Fruit fly (Drosophila melanogaster) whole organism, embryonic: ENCODE results near the gene Eip75B.

Experiments
- Adf1 ChIP-seq: fragments of 200-800 bp; sonication (Bioruptor generic); IDR thresholded peaks from 2 replicates; pipeline ENCODE4 v1.3.6; 2022; ENCODE audit warnings: missing biosample characterization, missing genetic modification characterization
- Bgb ChIP-seq: fragments of 200-800 bp; sonication (Bioruptor generic); IDR thresholded peaks from 2 replicates; pipeline ENCODE4 v1.3.6; 2022; ENCODE audit warnings: missing biosample characterization, missing genetic modification characterization; ENCODE audit not compliant: partially characterized antibody
- CG1024 ChIP-seq: fragments of 200-800 bp; sonication (Bioruptor generic); IDR thresholded peaks from 2 replicates; pipeline ENCODE4 v1.3.6; 2022; ENCODE audit warnings: missing biosample characterization, missing genetic modification characterization
- CG10654 ChIP-seq: fragments of 200-800 bp; sonication (Bioruptor generic); optimal IDR thresholded peaks from 2 replicates; lab custom pipeline; 2016; ENCODE audit warnings: missing biosample characterization, missing genetic modification characterization
- CG11456 ChIP-seq: fragments of 200-800 bp; sonication (Bioruptor generic); IDR thresholded peaks from 3 replicates; pipeline ENCODE4 v1.3.6; 2022; ENCODE audit warnings: missing biosample characterization, missing genetic modification characterization
- CG11696 ChIP-seq: fragments of 200-800 bp; sonication (Bioruptor generic); IDR thresholded peaks from 2 replicates; pipeline ENCODE4 v1.3.6; 2022; ENCODE audit warnings: missing biosample characterization, missing genetic modification characterization
- CG12104 ChIP-seq: fragments of 200-800 bp; sonication (Bioruptor generic); optimal IDR thresholded peaks from 3 replicates; lab custom pipeline; 2016; ENCODE audit warnings: missing biosample characterization, missing genetic modification characterization
- CG12219 ChIP-seq: fragments of 200-800 bp; sonication (Bioruptor generic); optimal IDR thresholded peaks from 3 replicates; lab custom pipeline; 2018; ENCODE audit warnings: missing biosample characterization, mild to moderate bottlenecking, missing genetic modification characterization
- CG12769 ChIP-seq: fragments of 200-800 bp; sonication (Bioruptor generic); optimal IDR thresholded peaks from 2 replicates; lab custom pipeline; 2019; ENCODE audit warnings: missing biosample characterization, mild to moderate bottlenecking, missing genetic modification characterization, moderate library complexity
- CG12942 ChIP-seq: fragments of 200-800 bp; sonication (Bioruptor generic); optimal IDR thresholded peaks from 3 replicates; lab custom pipeline; 2016; ENCODE audit warnings: missing biosample characterization, missing genetic modification characterization
- CG14710 ChIP-seq: fragments of 200-800 bp; sonication (Bioruptor generic); optimal IDR thresholded peaks from 3 replicates; lab custom pipeline; 2019; ENCODE audit warnings: missing biosample characterization, mild to moderate bottlenecking, missing genetic modification characterization, moderate library complexity
- CG15696 ChIP-seq: fragments of 200-800 bp; sonication (Bioruptor generic); optimal IDR thresholded peaks from 2 replicates; lab custom pipeline; 2019; ENCODE audit warnings: missing biosample characterization, mild to moderate bottlenecking, missing genetic modification characterization, moderate library complexity
- CG1647 ChIP-seq: fragments of 200-800 bp; sonication (Bioruptor generic); optimal IDR thresholded peaks from 3 replicates; lab custom pipeline; 2016; ENCODE audit warnings: missing biosample characterization, missing genetic modification characterization
- CG16863 ChIP-seq: fragments of 200-800 bp; sonication (Bioruptor generic); optimal IDR thresholded peaks from 3 replicates; lab custom pipeline; 2016; ENCODE audit warnings: missing biosample characterization, missing genetic modification characterization
- CG17802 ChIP-seq: fragments of 200-800 bp; sonication (Bioruptor generic); optimal IDR thresholded peaks from 2 replicates; lab custom pipeline; 2018; ENCODE audit warnings: missing biosample characterization, mild to moderate bottlenecking, missing genetic modification characterization, moderate library complexity
- CG17829 ChIP-seq: fragments of 200-800 bp; optimal IDR thresholded peaks from 2 replicates; lab custom pipeline; 2019; ENCODE audit warnings: missing biosample characterization, mild to moderate bottlenecking, missing genetic modification characterization, moderate library complexity
- CG18764 ChIP-seq: fragments of 200-800 bp; sonication (Bioruptor generic); optimal IDR thresholded peaks from 3 replicates; lab custom pipeline; 2016; ENCODE audit warnings: missing biosample characterization, missing genetic modification characterization
- CG2678 ChIP-seq: fragments of 200-800 bp; sonication (Bioruptor generic); optimal IDR thresholded peaks from 3 replicates; lab custom pipeline; 2019; ENCODE audit warnings: missing biosample characterization, mild to moderate bottlenecking, missing genetic modification characterization, moderate library complexity
- CG3726 ChIP-seq: fragments of 200-800 bp; sonication (Bioruptor generic); IDR thresholded peaks from 3 replicates; pipeline ENCODE4, ENCODE4 v1.3.6; 2022; ENCODE audit warnings: missing biosample characterization, missing genetic modification characterization
- CG42726 ChIP-seq: fragments of 200-800 bp; sonication (Bioruptor generic); IDR thresholded peaks from 2 replicates; pipeline ENCODE4 v1.3.6; 2022; ENCODE audit warnings: missing biosample characterization, missing genetic modification characterization; ENCODE audit not compliant: partially characterized antibody
- CG7963 ChIP-seq: fragments of 200-800 bp; sonication (Bioruptor generic); IDR thresholded peaks from 3 replicates; pipeline ENCODE4 v1.3.6; 2022; ENCODE audit warnings: missing biosample characterization, missing genetic modification characterization; ENCODE audit not compliant: partially characterized antibody
- CG9876 ChIP-seq: fragments of 200-800 bp; sonication (Bioruptor generic); optimal IDR thresholded peaks from 2 replicates; lab custom pipeline; 2016; ENCODE audit warnings: missing biosample characterization, missing genetic modification characterization
- Camta ChIP-seq: fragments of 200-800 bp; sonication (Bioruptor generic); optimal IDR thresholded peaks from 2 replicates; lab custom pipeline; 2016; ENCODE audit warnings: missing biosample characterization, missing genetic modification characterization
- Dip2 ChIP-seq: fragments of 200-800 bp; sonication (Bioruptor generic); IDR thresholded peaks from 2 replicates; pipeline ENCODE4 v1.3.6; 2022; ENCODE audit warnings: missing biosample characterization, missing genetic modification characterization
- Ets97D ChIP-seq: fragments of 200-800 bp; sonication (Bioruptor generic); optimal IDR thresholded peaks from 3 replicates; lab custom pipeline; 2016; ENCODE audit warnings: missing biosample characterization, missing genetic modification characterization
- HLHmδ ChIP-seq: fragments of 200-800 bp; sonication (Bioruptor generic); optimal IDR thresholded peaks from 2 replicates; lab custom pipeline; 2018; ENCODE audit warnings: missing biosample characterization, mild to moderate bottlenecking, missing genetic modification characterization, moderate library complexity
- NC2β ChIP-seq: fragments of 200-800 bp; sonication (Bioruptor generic); optimal IDR thresholded peaks from 2 replicates; lab custom pipeline; 2016; ENCODE audit warnings: missing biosample characterization, missing genetic modification characterization
- Nf-YA ChIP-seq: fragments of 200-800 bp; sonication (Bioruptor generic); IDR thresholded peaks from 2 replicates; pipeline ENCODE4 v1.3.6; 2022; ENCODE audit warnings: missing biosample characterization, missing genetic modification characterization
- NfI ChIP-seq: fragments of 200-800 bp; sonication (Bioruptor generic); optimal IDR thresholded peaks from 3 replicates; lab custom pipeline; 2018; ENCODE audit warnings: missing biosample characterization, mild to moderate bottlenecking, missing genetic modification characterization, moderate library complexity
- Ravus ChIP-seq: fragments of 200-800 bp; sonication (Bioruptor generic); IDR thresholded peaks from 2 replicates; pipeline ENCODE4 v1.3.6; 2022; ENCODE audit warnings: missing biosample characterization, missing genetic modification characterization
- Six4 ChIP-seq: fragments of 200-800 bp; sonication (Bioruptor generic); optimal IDR thresholded peaks from 2 replicates; lab custom pipeline; 2016; ENCODE audit warnings: missing biosample characterization, missing genetic modification characterization
- Spps ChIP-seq: fragments of 200-800 bp; sonication (Bioruptor generic); optimal IDR thresholded peaks from 2 replicates; lab custom pipeline; 2018; ENCODE audit warnings: missing biosample characterization, mild to moderate bottlenecking, missing genetic modification characterization
- ara ChIP-seq: fragments of 200-800 bp; sonication (Bioruptor generic); IDR thresholded peaks from 2 replicates; pipeline ENCODE4 v1.3.6; 2022; ENCODE audit warnings: missing biosample characterization, missing genetic modification characterization
- az2 ChIP-seq: fragments of 200-800 bp; sonication (Bioruptor generic); optimal IDR thresholded peaks from 3 replicates; lab custom pipeline; 2016; ENCODE audit warnings: missing biosample characterization, missing genetic modification characterization
- bbx ChIP-seq: fragments of 200-800 bp; sonication (Bioruptor generic); IDR thresholded peaks from 2 replicates; pipeline ENCODE4 v1.3.6; 2022; ENCODE audit warnings: missing biosample characterization, missing genetic modification characterization; ENCODE audit not compliant: partially characterized antibody
- cg ChIP-seq: fragments of 200-800 bp; sonication (Bioruptor generic); optimal IDR thresholded peaks from 3 replicates; lab custom pipeline; 2019; ENCODE audit warnings: missing biosample characterization, mild to moderate bottlenecking, missing genetic modification characterization, moderate library complexity
- chn ChIP-seq: fragments of 200-800 bp; sonication (Bioruptor generic); optimal IDR thresholded peaks from 2 replicates; lab custom pipeline; 2016; ENCODE audit warnings: missing biosample characterization, missing genetic modification characterization
- fd96Cb ChIP-seq: fragments of 200-800 bp; sonication (Bioruptor generic); optimal IDR thresholded peaks from 2 replicates; lab custom pipeline; 2018; ENCODE audit warnings: missing biosample characterization, mild to moderate bottlenecking, missing genetic modification characterization, moderate library complexity
- fu2 ChIP-seq: fragments of 200-800 bp; sonication (Bioruptor generic); optimal IDR thresholded peaks from 2 replicates; lab custom pipeline; 2016; ENCODE audit warnings: missing biosample characterization, missing genetic modification characterization
- gce ChIP-seq: fragments of 200-800 bp; sonication (Bioruptor generic); IDR thresholded peaks from 3 replicates; pipeline ENCODE4 v1.3.6; 2022; ENCODE audit warnings: missing biosample characterization, missing genetic modification characterization
- hb ChIP-seq: fragments of 200-800 bp; sonication (Bioruptor generic); IDR thresholded peaks from 3 replicates; pipeline ENCODE4 v1.3.6; 2022; ENCODE audit warnings: missing biosample characterization, missing genetic modification characterization; ENCODE audit not compliant: partially characterized antibody
- inv ChIP-seq: fragments of 200-800 bp; sonication (Bioruptor generic); IDR thresholded peaks from 2 replicates; pipeline ENCODE4 v1.3.6; 2022; ENCODE audit warnings: missing biosample characterization, missing genetic modification characterization; ENCODE audit not compliant: partially characterized antibody
- klu ChIP-seq: fragments of 200-800 bp; sonication (Bioruptor generic); IDR thresholded peaks from 2 replicates; pipeline ENCODE4 v1.3.6; 2022; ENCODE audit warnings: missing biosample characterization, missing genetic modification characterization
- kni ChIP-seq: fragments of 200-800 bp; sonication (Bioruptor generic); optimal IDR thresholded peaks from 3 replicates; lab custom pipeline; 2017; ENCODE audit warnings: mild to moderate bottlenecking, missing biosample characterization, missing genetic modification reagents, missing genetic modification characterization
- p53 ChIP-seq: fragments of 200-800 bp; sonication (Bioruptor generic); optimal IDR thresholded peaks from 2 replicates; lab custom pipeline; 2016; ENCODE audit warnings: missing biosample characterization, missing genetic modification characterization
- pan ChIP-seq, 4 experiments: fragments of >200 bp in 3 of 4; fragments of 200-800 bp in 1 of 4; sonication (Bioruptor generic) in 1 of 4; optimal IDR thresholded peaks in 3 of 4; IDR thresholded peaks in 1 of 4; 2 replicates each; pipeline versions ENCODE4 v1.3.6 to Lab custom; 2017 to 2022; ENCODE audit warnings: missing biosample characterization in 2 of 4, missing genetic modification characterization in 2 of 4, mixed read lengths in 1 of 4
- sima ChIP-seq: fragments of 200-800 bp; sonication (Bioruptor generic); optimal IDR thresholded peaks from 2 replicates; lab custom pipeline; 2016; ENCODE audit warnings: missing biosample characterization, missing genetic modification characterization
- sob ChIP-seq: fragments of 200-800 bp; sonication (Bioruptor generic); IDR thresholded peaks from 2 replicates; pipeline ENCODE4 v1.3.6; 2022; ENCODE audit warnings: missing biosample characterization, missing genetic modification characterization
- zen2 ChIP-seq: fragments of 200-800 bp; sonication (Bioruptor generic); IDR thresholded peaks from 3 replicates; pipeline ENCODE4 v1.3.6; 2022; ENCODE audit warnings: missing biosample characterization, missing genetic modification characterization; ENCODE audit not compliant: partially characterized antibody

Gene Eip75B

DNA sequence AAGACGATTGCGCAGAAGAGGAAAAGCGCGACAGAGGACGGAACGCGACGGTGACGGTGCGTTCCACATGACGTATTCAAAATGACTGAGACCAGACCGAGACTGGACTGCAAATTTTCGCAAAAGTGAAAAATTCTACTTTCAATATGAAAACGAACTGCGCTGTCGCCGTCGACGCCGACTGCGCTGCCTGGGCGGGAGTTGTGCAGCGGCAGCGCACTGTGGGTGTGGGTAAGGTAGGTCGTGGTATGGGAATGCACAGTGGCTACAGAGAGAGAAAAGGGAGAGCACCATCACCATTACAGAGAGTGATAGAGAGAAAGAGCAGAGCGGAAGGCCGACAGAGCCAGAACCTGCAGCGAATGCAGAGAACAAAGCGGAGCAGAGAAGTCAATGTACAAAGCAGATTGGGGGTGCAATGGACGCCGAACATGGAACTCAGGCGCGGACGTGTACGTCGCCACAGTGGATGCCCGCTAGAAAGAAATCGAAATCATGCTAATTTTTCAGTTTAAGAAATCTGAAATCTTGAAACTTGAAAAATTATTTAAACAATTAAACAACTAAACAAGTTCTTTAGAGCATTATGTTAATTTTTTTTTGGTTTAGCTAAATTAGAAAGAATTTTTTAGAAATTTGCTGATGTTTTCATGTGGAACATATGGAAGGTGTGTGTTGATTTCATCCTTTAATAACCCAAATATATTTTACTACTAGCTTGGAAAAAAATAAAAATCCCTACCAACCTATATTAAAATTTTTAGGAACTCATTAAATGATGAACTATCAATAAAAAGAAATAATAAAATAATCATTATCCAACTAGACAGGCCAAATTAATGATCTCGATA, at the start of gene Eip75B (continued):
- TF ChIP-seq ara (GFP tag; lab: Robert Waterston, UW) (no peak), CG9876 (GFP tag; lab: Kevin White, UChicago) (no peak), NfI (GFP tag; lab: Kevin White, UChicago) (no peak), Spps (tag; lab: Kevin White, UChicago) (peak; percentile 2), kni (GFP tag; lab: Kevin White, UChicago) (no peak), CG15696 (tag; lab: Kevin White, UChicago) (no peak), bbx (GFP tag; lab: Robert Waterston, UW) (no peak), HLHmδ (no peak), Nf-YA (no peak), CG18764 (GFP tag; lab: Kevin White, UChicago) (no peak), Camta (GFP tag; lab: Kevin White, UChicago) (no peak), klu (GFP tag; lab: Robert Waterston, UW) (no peak), sima (no peak), CG42726 (no peak), CG14710 (tag; lab: Kevin White, UChicago) (peak; percentile 13), CG12769 (tag; lab: Kevin White, UChicago) (no peak), CG10654 (no peak), p53 (peak; percentile 66), CG17802 (tag; lab: Kevin White, UChicago) (no peak), fu2 (GFP tag; lab: Kevin White, UChicago) (no peak), CG16863 (no peak), Adf1 (GFP tag; lab: Robert Waterston, UW) (peak; percentile 68), CG12219 (GFP tag; lab: Kevin White, UChicago) (no peak), CG12942 (GFP tag; lab: Kevin White, UChicago) (no peak), inv (no peak), CG11456 (GFP tag; lab: Robert Waterston, UW) (no peak), pan (optimal IDR thresholded peaks at IDR 0.05; lab: Kevin White, UChicago) (no peak), pan (GFP tag; optimal IDR thresholded peaks at IDR 0.05 in 1 of 2, IDR thresholded peaks at IDR 0.05 in 1 of 2) (no peak), sob (no peak), Ets97D (GFP tag; lab: Kevin White, UChicago) (no peak), Dip2 (GFP tag; lab: Robert Waterston, UW) (no peak), CG17829 (tag; lab: Kevin White, UChicago) (no peak), Ravus (GFP tag; lab: Robert Waterston, UW) (no peak), cg (GFP tag; lab: Kevin White, UChicago) (peak; percentile 38), CG2678 (tag; lab: Kevin White, UChicago) (no peak), CG1024 (GFP tag; lab: Robert Waterston, UW) (0 out of 2 replicates have a peak, but pooled peaks have one; percentile 3), CG1647 (no peak), chn (GFP tag; lab: Kevin White, UChicago) (no peak), CG7963 (GFP tag; lab: Robert Waterston, UW) (no peak), CG11696 (GFP tag; lab: Robert Waterston, UW) (no peak), fd96Cb (tag; lab: Kevin White, UChicago) (peak; percentile 4), Six4 (GFP tag; lab: Kevin White, UChicago) (no peak), hb (GFP tag; lab: Robert Waterston, UW) (no peak), gce (GFP tag; lab: Robert Waterston, UW) (no peak), CG12104 (GFP tag; lab: Kevin White, UChicago) (no peak), az2 (GFP tag; lab: Kevin White, UChicago) (peak; percentile 3), zen2 (0 out of 3 replicates have a peak, but pooled peaks have one; percentile 16), Bgb (GFP tag; lab: Robert Waterston, UW) (no peak), NC2β (GFP tag; lab: Kevin White, UChicago) (no peak), CG3726 (GFP tag; lab: Robert Waterston, UW) (no peak)
